Worm (Caenorhabditis elegans) whole organism, midembryonic: ENCODE measurements around the gene ubxn-4.

Experiments
- T22C8.4 ChIP-seq: fragments of 200-800 bp; sonication (Bioruptor generic); IDR thresholded peaks from 2 replicates; pipeline ENCODE4 v1.3.6; 2022; ENCODE audit warnings: missing genetic modification characterization, missing compliant biosample characterization
- cog-1 ChIP-seq: sonication (generic microtip); optimal IDR thresholded peaks from 2 replicates; lab custom pipeline; 2016; ENCODE audit warnings: missing genetic modification characterization, missing compliant biosample characterization
- flt-1 ChIP-seq: fragments of 200-800 bp; sonication (Bioruptor generic); IDR thresholded peaks from 2 replicates; pipeline ENCODE4 v1.3.6; 2022; ENCODE audit warnings: missing genetic modification characterization, missing compliant biosample characterization
- med-1 ChIP-seq: sonication (generic microtip); optimal IDR thresholded peaks from 2 replicates; lab custom pipeline; 2017; ENCODE audit warnings: missing genetic modification characterization, mild to moderate bottlenecking, missing compliant biosample characterization, antibody characterized with exemption, missing genetic modification reagents; ENCODE audit not compliant: insufficient read depth
- ref-1 ChIP-seq: fragments of 200-800 bp; sonication (Bioruptor generic); conservative IDR thresholded peaks from 2 replicates; pipeline ENCODE4 v1.3.6; 2022; ENCODE audit warnings: missing genetic modification reagents, missing genetic modification characterization, missing compliant biosample characterization
- tab-1 ChIP-seq: fragments of 200-800 bp; sonication (Bioruptor generic); IDR thresholded peaks from 2 replicates; pipeline ENCODE4 v1.3.6; 2022; ENCODE audit warnings: missing genetic modification characterization, missing compliant biosample characterization
- ztf-29 ChIP-seq: fragments of 200-800 bp; sonication (Bioruptor generic); IDR thresholded peaks from 2 replicates; pipeline ENCODE4 v1.3.6; 2022; ENCODE audit warnings: missing genetic modification reagents, missing genetic modification characterization, missing compliant biosample characterization

DNA sequence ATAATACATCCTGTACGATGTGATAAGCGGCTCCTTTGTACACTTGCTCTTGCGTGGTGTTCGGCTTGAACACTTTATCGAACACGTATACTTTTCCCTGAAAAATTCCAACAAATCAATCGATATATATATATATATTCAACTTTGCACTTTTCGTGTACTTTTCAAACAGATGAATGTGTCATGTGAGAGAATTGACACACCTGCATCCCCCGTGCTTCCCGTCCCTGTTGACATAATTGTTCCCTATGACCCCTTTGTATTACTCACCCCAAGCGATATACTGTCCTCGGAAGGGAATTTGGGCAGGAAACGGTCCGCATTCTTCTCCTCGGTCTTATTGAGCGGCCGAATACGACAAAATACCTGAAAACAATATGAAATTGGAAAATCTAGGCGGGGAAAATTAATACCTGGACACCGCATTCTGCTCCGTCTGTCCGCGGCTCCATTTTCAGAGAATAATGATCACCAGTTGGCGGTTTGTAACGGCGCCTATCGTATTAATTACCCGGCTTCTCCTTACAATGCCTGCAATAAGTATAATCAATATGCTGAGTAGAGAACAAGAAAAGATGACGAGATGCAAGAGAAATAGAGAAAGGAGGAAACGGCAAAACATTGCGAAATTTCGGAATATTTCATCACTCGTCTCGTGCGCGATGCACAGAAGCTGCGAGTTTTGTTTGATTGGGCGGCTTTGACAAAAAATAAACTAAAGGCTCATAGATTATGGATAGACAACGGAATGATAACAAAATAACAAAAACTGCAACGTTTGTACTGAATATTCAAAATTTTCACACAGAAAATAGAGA is 50.5 kb downstream of the ubxn-4 start, which contains the start of gene unc-116:
- TF ChIP-seq tab-1 (GFP tag; lab: Robert Waterston, UW) (no peak), ztf-29 (GFP tag; lab: Robert Waterston, UW) (no peak), flt-1 (no peak), T22C8.4 (GFP tag; lab: Robert Waterston, UW) (no peak), ref-1 (GFP tag; lab: Robert Waterston, UW) (no peak), cog-1 (tag; lab: Kevin White, UChicago) (no peak), med-1 (GFP tag; lab: Kevin White, UChicago) (no peak)
